Fruit fly (Drosophila melanogaster): ENCODE measurements around the gene CG5614.

DNA sequence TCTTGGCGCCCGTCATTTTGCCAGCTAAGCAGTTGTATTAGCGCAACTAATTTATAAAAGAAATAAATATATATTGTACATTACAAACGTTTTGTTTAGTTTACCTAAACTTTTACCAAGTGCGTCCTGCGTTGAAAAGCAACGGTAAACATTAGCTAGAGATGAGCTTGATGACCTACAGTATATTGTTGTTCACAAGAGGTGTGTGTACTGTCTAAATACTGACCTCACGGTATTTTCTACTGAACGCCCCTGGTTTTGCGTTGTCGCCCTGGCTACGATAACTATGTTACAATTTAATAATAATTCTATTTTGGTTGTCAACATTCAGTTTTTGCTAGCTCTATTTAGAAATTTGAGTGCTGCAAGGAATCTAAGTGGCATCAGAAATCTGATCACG lies 12.8 kb downstream of the CG5614 start, which contains the start of gene Acyp2:
- TF ChIP-seq CG30020 (tag; optimal IDR thresholded peaks at IDR 0.05) = peak; percentile 8
- TF ChIP-seq sens (GFP tag) = peak; percentile 80
- peak; percentile 70 for TF ChIP-seq CG9932 (GFP tag; IDR thresholded peaks at IDR 0.05)
- peak; percentile 70 for TF ChIP-seq HmgZ (tag; optimal IDR thresholded peaks at IDR 0.05)
- TF ChIP-seq tna (GFP tag; IDR thresholded peaks at IDR 0.05; ENCODE audit: partially characterized antibody) = peak; percentile 31; the same call in 1 of the 2 replicates
- TF ChIP-seq CG11723 (GFP tag; optimal IDR thresholded peaks at IDR 0.05) = no peak
- TF ChIP-seq rib (GFP tag; IDR thresholded peaks at IDR 0.05) = no peak
- TF ChIP-seq p53 (GFP tag; optimal IDR thresholded peaks at IDR 0.05) = no peak

Data from whole organism, embryonic.